Worm (Caenorhabditis elegans) whole organism, midembryonic: ENCODE measurements around the gene msp-50.

ENCODE experiments used
- T22C8.4 ChIP-seq: fragments of 200-800 bp; sonication (Bioruptor generic); IDR thresholded peaks from 2 replicates; pipeline ENCODE4 v1.3.6; 2022; ENCODE audit warnings: missing genetic modification characterization, missing compliant biosample characterization
- cog-1 ChIP-seq: sonication (generic microtip); optimal IDR thresholded peaks from 2 replicates; lab custom pipeline; 2016; ENCODE audit warnings: missing genetic modification characterization, missing compliant biosample characterization
- flt-1 ChIP-seq: fragments of 200-800 bp; sonication (Bioruptor generic); IDR thresholded peaks from 2 replicates; pipeline ENCODE4 v1.3.6; 2022; ENCODE audit warnings: missing genetic modification characterization, missing compliant biosample characterization
- klf-2 ChIP-seq: fragments of 200-800 bp; sonication (Bioruptor generic); conservative IDR thresholded peaks from 2 replicates; pipeline ENCODE4 v1.3.6; 2022; ENCODE audit warnings: missing genetic modification reagents, missing genetic modification characterization, missing compliant biosample characterization
- med-1 ChIP-seq: sonication (generic microtip); optimal IDR thresholded peaks from 2 replicates; lab custom pipeline; 2017; ENCODE audit warnings: missing genetic modification characterization, mild to moderate bottlenecking, missing compliant biosample characterization, antibody characterized with exemption, missing genetic modification reagents; ENCODE audit not compliant: insufficient read depth
- ref-1 ChIP-seq: fragments of 200-800 bp; sonication (Bioruptor generic); conservative IDR thresholded peaks from 2 replicates; pipeline ENCODE4 v1.3.6; 2022; ENCODE audit warnings: missing genetic modification reagents, missing genetic modification characterization, missing compliant biosample characterization
- tab-1 ChIP-seq: fragments of 200-800 bp; sonication (Bioruptor generic); IDR thresholded peaks from 2 replicates; pipeline ENCODE4 v1.3.6; 2022; ENCODE audit warnings: missing genetic modification characterization, missing compliant biosample characterization
- ztf-23 ChIP-seq: fragments of 200-800 bp; sonication (Bioruptor generic); IDR thresholded peaks from 2 replicates; pipeline ENCODE4 v1.3.6; 2022; ENCODE audit warnings: missing genetic modification reagents, missing genetic modification characterization, missing compliant biosample characterization
- ztf-29 ChIP-seq: fragments of 200-800 bp; sonication (Bioruptor generic); IDR thresholded peaks from 2 replicates; pipeline ENCODE4 v1.3.6; 2022; ENCODE audit warnings: missing genetic modification reagents, missing genetic modification characterization, missing compliant biosample characterization

msp-50 gene

ce11 chrII:5218349-5218748 lies 18.8 kb downstream of the msp-50 start:
- no peak for TF ChIP-seq flt-1 (GFP tag; lab: Robert Waterston, UW)
- TF ChIP-seq ztf-29 (GFP tag; lab: Robert Waterston, UW), result no peak
- TF ChIP-seq med-1 (GFP tag; lab: Kevin White, UChicago), result no peak
- TF ChIP-seq T22C8.4 (GFP tag; lab: Robert Waterston, UW), result no peak
- no peak for TF ChIP-seq klf-2
- no peak for TF ChIP-seq ztf-23 (GFP tag; lab: Robert Waterston, UW)
- no peak for TF ChIP-seq tab-1 (GFP tag; lab: Robert Waterston, UW)
- no peak for TF ChIP-seq cog-1 (tag; lab: Kevin White, UChicago)
- TF ChIP-seq ref-1 (GFP tag; lab: Robert Waterston, UW), result no peak

ce11 chrII:5220648-5221047 lies 21.1 kb downstream of the msp-50 start:
- TF ChIP-seq cog-1 (tag; lab: Kevin White, UChicago) (no peak), tab-1 (GFP tag; lab: Robert Waterston, UW) (no peak), med-1 (GFP tag; lab: Kevin White, UChicago) (no peak), flt-1 (GFP tag; lab: Robert Waterston, UW) (no peak), ztf-29 (GFP tag; lab: Robert Waterston, UW) (no peak), T22C8.4 (GFP tag; lab: Robert Waterston, UW) (no peak), klf-2 (no peak), ref-1 (GFP tag; lab: Robert Waterston, UW) (no peak), ztf-23 (GFP tag; lab: Robert Waterston, UW) (no peak)

- no peak for TF ChIP-seq cog-1 (tag; lab: Kevin White, UChicago)
- TF ChIP-seq med-1 (GFP tag; lab: Kevin White, UChicago), result no peak
- TF ChIP-seq ztf-23 (GFP tag; lab: Robert Waterston, UW), result no peak
- no peak for TF ChIP-seq klf-2
- TF ChIP-seq tab-1 (GFP tag; lab: Robert Waterston, UW), result no peak
- TF ChIP-seq ztf-29 (GFP tag; lab: Robert Waterston, UW), result no peak
- no peak for TF ChIP-seq ref-1 (GFP tag; lab: Robert Waterston, UW)
- no peak for TF ChIP-seq flt-1 (GFP tag; lab: Robert Waterston, UW)
- TF ChIP-seq T22C8.4 (GFP tag; lab: Robert Waterston, UW), result no peak
Observed at ce11 chrII:5222830-5223229, 23.2 kb downstream of the msp-50 start.

ce11 chrII:5225284-5225683 lies 25.7 kb downstream of the msp-50 start, which contains the start of gene dsh-1:
Gene dsh-1 (minus strand): TSS chrII:5225384.
- TF ChIP-seq cog-1 (tag; lab: Kevin White, UChicago) (no peak), klf-2 (no peak), ztf-23 (GFP tag; lab: Robert Waterston, UW) (no peak)

- TF ChIP-seq flt-1 (GFP tag; lab: Robert Waterston, UW) (peak; percentile 17; the same call in 1 of the 2 replicates), med-1 (GFP tag; lab: Kevin White, UChicago) (no peak), T22C8.4 (GFP tag; lab: Robert Waterston, UW) (no peak), cog-1 (tag; lab: Kevin White, UChicago) (no peak), ztf-29 (GFP tag; lab: Robert Waterston, UW) (no peak), ztf-23 (GFP tag; lab: Robert Waterston, UW) (0 out of 2 replicates have a peak, but pooled peaks have one; percentile 54), ref-1 (GFP tag; lab: Robert Waterston, UW) (no peak), klf-2 (no peak), tab-1 (GFP tag; lab: Robert Waterston, UW) (no peak)
Observed at ce11 chrII:5226309-5226708, 26.7 kb downstream of the msp-50 start.

- TF ChIP-seq med-1 (GFP tag; lab: Kevin White, UChicago) (no peak), ztf-23 (GFP tag; lab: Robert Waterston, UW) (no peak), flt-1 (GFP tag; lab: Robert Waterston, UW) (0 out of 2 replicates have a peak, but pooled peaks have one; percentile 30), cog-1 (tag; lab: Kevin White, UChicago) (peak; percentile 16), ztf-29 (GFP tag; lab: Robert Waterston, UW) (no peak), klf-2 (no peak), ref-1 (GFP tag; lab: Robert Waterston, UW) (no peak), T22C8.4 (GFP tag; lab: Robert Waterston, UW) (no peak), tab-1 (GFP tag; lab: Robert Waterston, UW) (no peak)
Observed at ce11 chrII:5227768-5228167, 28.2 kb downstream of the msp-50 start.

- 0 out of 2 replicates have a peak, but pooled peaks have one; percentile 41 for TF ChIP-seq tab-1 (GFP tag; lab: Robert Waterston, UW)
- no peak for TF ChIP-seq ztf-23 (GFP tag; lab: Robert Waterston, UW)
Observed at ce11 chrII:5228662-5229061, 29.1 kb downstream of the msp-50 start.

- TF ChIP-seq ztf-29 (GFP tag; lab: Robert Waterston, UW) (no peak), ref-1 (GFP tag; lab: Robert Waterston, UW) (no peak), klf-2 (no peak), cog-1 (tag; lab: Kevin White, UChicago) (no peak), med-1 (GFP tag; lab: Kevin White, UChicago) (no peak), tab-1 (GFP tag; lab: Robert Waterston, UW) (no peak), ztf-23 (GFP tag; lab: Robert Waterston, UW) (no peak), T22C8.4 (GFP tag; lab: Robert Waterston, UW) (no peak), flt-1 (GFP tag; lab: Robert Waterston, UW) (no peak)
Observed at ce11 chrII:5229596-5229995, 30.0 kb downstream of the msp-50 start, which contains the start of gene EGAP2.2. Gene EGAP2.2 (plus strand): TSS chrII:5229896.

ce11 chrII:5231111-5231510 lies 31.5 kb downstream of the msp-50 start, which contains the start of gene EGAP2.1:
Gene EGAP2.1 (plus strand): TSS chrII:5231411.
- TF ChIP-seq klf-2 (no peak), tab-1 (GFP tag; lab: Robert Waterston, UW) (no peak), flt-1 (GFP tag; lab: Robert Waterston, UW) (peak; percentile 49; the same call in 1 of the 2 replicates), cog-1 (tag; lab: Kevin White, UChicago) (no peak), ref-1 (GFP tag; lab: Robert Waterston, UW) (no peak), med-1 (GFP tag; lab: Kevin White, UChicago) (no peak), T22C8.4 (GFP tag; lab: Robert Waterston, UW) (0 out of 2 replicates have a peak, but pooled peaks have one; percentile 34), ztf-29 (GFP tag; lab: Robert Waterston, UW) (no peak), ztf-23 (GFP tag; lab: Robert Waterston, UW) (no peak)
